In genomic region chr3L:16989169-16989568, dm6 we compare ENCODE assay signal across 1 fruit fly cellular context.
TF ChIP-seq lines count a peak whose summit lies in the region.

No protein-coding gene starts in this region.

TF ChIP-seq in whole organism, embryonic, 481 proteins besides CTCF, POLR2A, EP300 and RAD21 (continued from another document):
- TF ChIP-seq lbe (GFP tag; optimal IDR thresholded peaks at IDR 0.05; lab: Kevin White, UChicago) (peak; percentile 31), ATbp (GFP tag; optimal IDR thresholded peaks at IDR 0.05; lab: Kevin White, UChicago) (no peak), CG7987 (GFP tag; optimal IDR thresholded peaks at IDR 0.05; lab: Kevin White, UChicago) (no peak), CG11695 (GFP tag; IDR thresholded peaks at IDR 0.05; lab: Robert Waterston, UW) (peak; percentile 54; the same call in 1 of the 3 replicates), hb (GFP tag; IDR thresholded peaks at IDR 0.05; lab: Robert Waterston, UW; ENCODE audit: partially characterized antibody) (no peak), Rfx (GFP tag; IDR thresholded peaks at IDR 0.05; lab: Robert Waterston, UW) (peak; percentile 40), bcd (GFP tag; optimal IDR thresholded peaks at IDR 0.05; lab: Kevin White, UChicago) (peak; percentile 40), CG14014 (GFP tag; IDR thresholded peaks at IDR 0.05; lab: Robert Waterston, UW) (peak; percentile 36; the same call in 1 of the 2 replicates), Kr (GFP tag; optimal IDR thresholded peaks at IDR 0.05; lab: Kevin White, UChicago) (no peak), vvl (GFP tag; IDR thresholded peaks at IDR 0.05; lab: Robert Waterston, UW) (peak; percentile 22; the same call in 1 of the 2 replicates), PHDP (tag; optimal IDR thresholded peaks at IDR 0.05; lab: Kevin White, UChicago) (peak; percentile 52), CG7839 (tag; optimal IDR thresholded peaks at IDR 0.05; lab: Kevin White, UChicago) (peak; percentile 69), zf30C (GFP tag; optimal IDR thresholded peaks at IDR 0.05; lab: Kevin White, UChicago) (no peak), lilli (GFP tag; optimal IDR thresholded peaks at IDR 0.05; lab: Kevin White, UChicago) (peak; percentile 25), CG17385 (GFP tag; optimal IDR thresholded peaks at IDR 0.05; lab: Kevin White, UChicago) (peak; percentile 39), CG9437 (GFP tag; optimal IDR thresholded peaks at IDR 0.05; lab: Kevin White, UChicago) (peak; percentile 60), Jarid2 (GFP tag; optimal IDR thresholded peaks at IDR 0.05; lab: Kevin White, UChicago) (no peak), Dll (GFP tag; IDR thresholded peaks at IDR 0.05; lab: Robert Waterston, UW; ENCODE audit: partially characterized antibody) (no peak), CG5245 (GFP tag; optimal IDR thresholded peaks at IDR 0.05; lab: Kevin White, UChicago) (no peak), CG14710 (tag; optimal IDR thresholded peaks at IDR 0.05; lab: Kevin White, UChicago) (peak; percentile 20), CG2678 (tag; optimal IDR thresholded peaks at IDR 0.05; lab: Kevin White, UChicago) (peak; percentile 56), Meics (GFP tag; optimal IDR thresholded peaks at IDR 0.05; lab: Kevin White, UChicago) (peak; percentile 54), CG14441 (GFP tag; IDR thresholded peaks at IDR 0.05; lab: Robert Waterston, UW) (no peak), sim (GFP tag; IDR thresholded peaks at IDR 0.05; lab: Robert Waterston, UW) (no peak), odd (GFP tag; optimal IDR thresholded peaks at IDR 0.05; lab: Kevin White, UChicago) (peak; percentile 45), unpg (GFP tag; optimal IDR thresholded peaks at IDR 0.05; lab: Kevin White, UChicago) (peak; percentile 42), Med (GFP tag; lab: Kevin White, UChicago) (peak; percentile 43), CG4424 (GFP tag; optimal IDR thresholded peaks at IDR 0.05; lab: Kevin White, UChicago) (peak; percentile 25), CG6683 (GFP tag; optimal IDR thresholded peaks at IDR 0.05; lab: Kevin White, UChicago) (no peak), CG17829 (tag; optimal IDR thresholded peaks at IDR 0.05; lab: Kevin White, UChicago) (peak; percentile 31), dysf (GFP tag; IDR thresholded peaks at IDR 0.05; lab: Robert Waterston, UW) (peak; percentile 62; the same call in 2 of the 3 replicates), tap (tag; optimal IDR thresholded peaks at IDR 0.05; lab: Kevin White, UChicago) (peak; percentile 2), Optix (GFP tag; IDR thresholded peaks at IDR 0.05; lab: Robert Waterston, UW) (no peak), pan (optimal IDR thresholded peaks at IDR 0.05; lab: Kevin White, UChicago) (no peak), pan (GFP tag; optimal IDR thresholded peaks at IDR 0.05 in 1 of 2, IDR thresholded peaks at IDR 0.05 in 1 of 2) (peak in 1 of 2 experiments; percentile 30), CG17359 (tag; optimal IDR thresholded peaks at IDR 0.05; lab: Kevin White, UChicago) (peak; percentile 14), CG15514 (GFP tag; optimal IDR thresholded peaks at IDR 0.05; lab: Kevin White, UChicago) (no peak), CG11696 (GFP tag; IDR thresholded peaks at IDR 0.05; lab: Robert Waterston, UW) (peak; percentile 78), tgo (GFP tag; IDR thresholded peaks at IDR 0.05; lab: Robert Waterston, UW) (no peak), CG15269 (tag; optimal IDR thresholded peaks at IDR 0.05; lab: Kevin White, UChicago) (peak; percentile 68), ttk (GFP tag; IDR thresholded peaks at IDR 0.05; lab: Robert Waterston, UW) (0 out of 2 replicates have a peak, but pooled peaks have one; percentile 18), Oli (tag; optimal IDR thresholded peaks at IDR 0.05; lab: Kevin White, UChicago) (peak; percentile 54), HHEX (GFP tag; optimal IDR thresholded peaks at IDR 0.05; lab: Kevin White, UChicago) (peak; percentile 39), dmrt11E (tag; optimal IDR thresholded peaks at IDR 0.05; lab: Kevin White, UChicago) (peak; percentile 20), Hmr (GFP tag; optimal IDR thresholded peaks at IDR 0.05; lab: Kevin White, UChicago) (no peak), TFAM (GFP tag; optimal IDR thresholded peaks at IDR 0.05; lab: Kevin White, UChicago) (no peak), Ets97D (GFP tag; optimal IDR thresholded peaks at IDR 0.05; lab: Kevin White, UChicago) (no peak), Abd-B (GFP tag; optimal IDR thresholded peaks at IDR 0.05; lab: Kevin White, UChicago) (peak; percentile 19), scrt (GFP tag; optimal IDR thresholded peaks at IDR 0.05; lab: Kevin White, UChicago) (no peak), sug (tag; optimal IDR thresholded peaks at IDR 0.05; lab: Kevin White, UChicago) (peak; percentile 24), E2f2 (GFP tag; IDR thresholded peaks at IDR 0.05; lab: Robert Waterston, UW) (peak; percentile 32; the same call in 1 of the 2 replicates), CG17912 (GFP tag; optimal IDR thresholded peaks at IDR 0.05; lab: Kevin White, UChicago) (no peak), Fer3 (tag; optimal IDR thresholded peaks at IDR 0.05; lab: Kevin White, UChicago) (peak; percentile 3), Xbp1 (GFP tag; optimal IDR thresholded peaks at IDR 0.05; lab: Kevin White, UChicago) (no peak), CG13775 (GFP tag; optimal IDR thresholded peaks at IDR 0.05; lab: Kevin White, UChicago) (peak; percentile 10), CG12659 (GFP tag; optimal IDR thresholded peaks at IDR 0.05; lab: Kevin White, UChicago) (peak; percentile 39), Hr51 (GFP tag; optimal IDR thresholded peaks at IDR 0.05; lab: Kevin White, UChicago) (peak in 1 of 2 experiments; percentile 69), Scr (GFP tag; IDR thresholded peaks at IDR 0.05; lab: Robert Waterston, UW; ENCODE audit: partially characterized antibody) (no peak), CG11093 (GFP tag; IDR thresholded peaks at IDR 0.05; lab: Robert Waterston, UW) (no peak), CG2712 (tag; optimal IDR thresholded peaks at IDR 0.05; lab: Kevin White, UChicago) (peak; percentile 66), Atf-2 (GFP tag; optimal IDR thresholded peaks at IDR 0.05; lab: Kevin White, UChicago) (no peak), disco-r (GFP tag; optimal IDR thresholded peaks at IDR 0.05; lab: Kevin White, UChicago) (no peak), sima (GFP tag; optimal IDR thresholded peaks at IDR 0.05; lab: Kevin White, UChicago) (no peak), CG10147 (GFP tag; optimal IDR thresholded peaks at IDR 0.05; lab: Kevin White, UChicago) (peak; percentile 43), CG3407 (GFP tag; optimal IDR thresholded peaks at IDR 0.05; lab: Kevin White, UChicago) (no peak), Trl (optimal IDR thresholded peaks at IDR 0.05; lab: Kevin White, UChicago) (no peak), Trl (GFP tag; optimal IDR thresholded peaks at IDR 0.05; lab: Kevin White, UChicago) (no peak), CG1024 (GFP tag; IDR thresholded peaks at IDR 0.05; lab: Robert Waterston, UW) (no peak), pzg (GFP tag; optimal IDR thresholded peaks at IDR 0.05; lab: Kevin White, UChicago) (no peak), CG9932 (GFP tag; IDR thresholded peaks at IDR 0.05; lab: Robert Waterston, UW) (peak; percentile 37; the same call in 1 of the 2 replicates), CG15601 (tag; optimal IDR thresholded peaks at IDR 0.05; lab: Kevin White, UChicago) (peak; percentile 31), slbo (GFP tag; IDR thresholded peaks at IDR 0.05; lab: Robert Waterston, UW) (peak; percentile 45; the same call in 1 of the 2 replicates), btn (GFP tag; optimal IDR thresholded peaks at IDR 0.05; lab: Kevin White, UChicago) (no peak), CG6272 (GFP tag; IDR thresholded peaks at IDR 0.05; lab: Robert Waterston, UW) (peak; percentile 10; the same call in 1 of the 2 replicates), Xrp1 (GFP tag; IDR thresholded peaks at IDR 0.05; lab: Robert Waterston, UW) (peak; percentile 51; the same call in 1 of the 2 replicates), CG2120 (GFP tag; optimal IDR thresholded peaks at IDR 0.05; lab: Kevin White, UChicago) (peak; percentile 51), fd3F (GFP tag; optimal IDR thresholded peaks at IDR 0.05; lab: Kevin White, UChicago) (no peak), salm (tag; optimal IDR thresholded peaks at IDR 0.05; lab: Kevin White, UChicago) (no peak), CG18476 (GFP tag; optimal IDR thresholded peaks at IDR 0.05; lab: Kevin White, UChicago) (no peak), grau (tag; optimal IDR thresholded peaks at IDR 0.05; lab: Kevin White, UChicago) (peak; percentile 66), gce (GFP tag; IDR thresholded peaks at IDR 0.05; lab: Robert Waterston, UW) (no peak), Fer1 (GFP tag; optimal IDR thresholded peaks at IDR 0.05; lab: Kevin White, UChicago) (peak; percentile 37), CG13424 (tag; optimal IDR thresholded peaks at IDR 0.05; lab: Kevin White, UChicago) (peak; percentile 62), Atf6 (GFP tag; IDR thresholded peaks at IDR 0.05; lab: Robert Waterston, UW) (peak; percentile 33; the same call in 1 of the 2 replicates), Drgx (GFP tag; IDR thresholded peaks at IDR 0.05; lab: Robert Waterston, UW) (peak; percentile 77), CG9727 (GFP tag; optimal IDR thresholded peaks at IDR 0.05; lab: Kevin White, UChicago) (peak; percentile 39), bsh (GFP tag; optimal IDR thresholded peaks at IDR 0.05; lab: Kevin White, UChicago) (peak; percentile 37 to 53), CG16813 (GFP tag; IDR thresholded peaks at IDR 0.05; lab: Robert Waterston, UW; ENCODE audit: partially characterized antibody) (no peak), yki (optimal IDR thresholded peaks at IDR 0.05; lab: Kevin White, UChicago) (no peak), CG18619 (GFP tag; optimal IDR thresholded peaks at IDR 0.05; lab: Kevin White, UChicago) (peak; percentile 40), zen2 (GFP tag; IDR thresholded peaks at IDR 0.05; lab: Robert Waterston, UW; ENCODE audit: partially characterized antibody) (no peak), Hr39 (optimal IDR thresholded peaks at IDR 0.05; lab: Kevin White, UChicago) (no peak), dmrt99B (tag; optimal IDR thresholded peaks at IDR 0.05; lab: Kevin White, UChicago) (peak; percentile 62), wor (GFP tag; IDR thresholded peaks at IDR 0.05; lab: Robert Waterston, UW) (0 out of 2 replicates have a peak, but pooled peaks have one; percentile 18), CG12219 (GFP tag; optimal IDR thresholded peaks at IDR 0.05; lab: Kevin White, UChicago) (peak; percentile 28), onecut (GFP tag; IDR thresholded peaks at IDR 0.05; lab: Robert Waterston, UW) (0 out of 2 replicates have a peak, but pooled peaks have one; percentile 12), sens-2 (GFP tag; IDR thresholded peaks at IDR 0.05; lab: Robert Waterston, UW) (no peak)
